Fruit fly (Drosophila melanogaster) whole organism, wandering third instar larva: ENCODE measurements around the gene TotA.

Source experiments
- CG9705 ChIP-seq: fragments of 200-800 bp; sonication (Bioruptor generic); optimal IDR thresholded peaks from 2 replicates; lab custom pipeline; 2018; ENCODE audit warnings: missing biosample characterization, mild to moderate bottlenecking, missing genetic modification characterization
- sv ChIP-seq: fragments of 200-800 bp; sonication (Bioruptor generic); optimal IDR thresholded peaks from 3 replicates; lab custom pipeline; 2016; ENCODE audit warnings: missing biosample characterization, missing genetic modification characterization
- usp ChIP-seq: fragments of >200 bp; optimal IDR thresholded peaks from 2 replicates; lab custom pipeline; 2017; ENCODE audit warnings: missing biosample characterization, missing genetic modification characterization
- woc ChIP-seq: sonication (Bioruptor generic); optimal IDR thresholded peaks from 2 replicates; lab custom pipeline; 2016; ENCODE audit warnings: missing biosample characterization, mild to moderate bottlenecking, missing genetic modification characterization

DNA sequence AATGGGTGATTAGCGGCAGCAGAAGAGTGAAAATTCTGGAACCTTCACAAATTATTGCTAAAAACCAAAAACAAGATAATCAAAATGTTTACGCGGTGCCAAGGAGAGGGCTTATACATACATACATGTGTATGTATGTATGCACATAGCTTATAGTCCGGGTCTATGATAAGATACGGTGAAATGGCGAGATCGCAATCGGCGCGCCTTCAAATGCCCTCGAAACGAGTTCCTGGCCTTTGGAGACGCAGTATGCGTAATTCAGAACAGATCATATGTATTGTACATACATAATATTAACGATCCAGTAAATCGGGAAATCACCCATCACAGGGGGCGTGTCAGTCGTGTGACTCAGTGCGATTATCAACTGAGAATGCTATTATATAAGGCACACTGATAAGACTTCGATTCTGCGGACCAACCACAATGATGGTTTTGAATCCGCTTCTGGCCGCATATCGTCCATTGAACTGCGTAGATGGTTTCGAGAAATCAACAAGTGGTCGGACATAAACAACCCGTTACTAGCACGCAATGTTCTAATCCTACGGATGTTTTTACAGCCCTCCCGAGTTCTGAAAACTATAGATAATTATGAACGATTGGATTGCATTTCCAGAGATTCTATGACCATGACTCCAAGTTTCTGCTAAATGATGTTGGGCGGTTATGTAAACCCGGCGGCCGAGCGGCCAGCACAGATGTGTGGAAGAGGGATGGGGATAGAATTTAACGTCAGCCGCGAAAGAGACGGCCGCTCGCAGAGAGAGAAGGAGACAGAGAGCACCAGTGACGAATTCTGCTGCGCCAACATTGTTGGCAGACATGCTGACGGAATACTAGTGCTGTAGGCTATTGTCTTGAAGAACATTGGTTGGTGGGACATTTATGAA, 42.1 kb upstream of the TotA start:
- TF ChIP-seq CG9705, result no peak
- no peak for TF ChIP-seq woc
- TF ChIP-seq usp (GFP tag; lab: Kevin White, UChicago), result no peak
- TF ChIP-seq sv, result no peak
